Fruit fly (Drosophila melanogaster): ENCODE measurements around the gene CG5880.

The CG5880 gene

DNA sequence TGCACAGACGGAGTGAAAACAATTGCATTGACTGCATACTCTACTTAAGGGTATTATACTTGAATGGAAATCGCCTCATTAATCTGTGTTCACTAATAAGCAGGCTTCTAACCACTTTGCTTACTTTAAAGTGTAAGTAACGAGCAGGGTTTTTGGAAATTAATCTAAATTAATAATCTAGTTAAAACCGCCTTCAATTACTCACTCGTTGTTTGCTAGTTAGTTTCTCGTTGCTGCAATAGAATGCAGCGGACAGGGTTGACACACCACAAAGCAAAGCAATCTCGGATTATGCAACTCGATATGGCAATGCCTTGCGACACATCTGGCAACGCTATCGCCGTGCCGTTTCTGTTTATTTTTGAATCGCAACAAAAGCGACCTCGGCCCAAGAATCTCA, 23.4 kb downstream of the CG5880 start (continued):
- TF ChIP-seq Dref (GFP tag; IDR thresholded peaks at IDR 0.05) (no peak), CG7271 (tag; optimal IDR thresholded peaks at IDR 0.05) (no peak), slou (GFP tag; optimal IDR thresholded peaks at IDR 0.05) (no peak), CG10959 (GFP tag; IDR thresholded peaks at IDR 0.05) (no peak), gfzf (GFP tag; optimal IDR thresholded peaks at IDR 0.05) (no peak), CG3847 (GFP tag; IDR thresholded peaks at IDR 0.05) (0 out of 2 replicates have a peak, but pooled peaks have one; percentile 5), wor (GFP tag; IDR thresholded peaks at IDR 0.05) (no peak), schlank (tag; optimal IDR thresholded peaks at IDR 0.05) (no peak), CG6791 (GFP tag; IDR thresholded peaks at IDR 0.05; ENCODE audit: partially characterized antibody) (peak; percentile 38; the same call in 1 of the 3 replicates), Ssrp (tag; optimal IDR thresholded peaks at IDR 0.05) (peak; percentile 15), dysf (GFP tag; IDR thresholded peaks at IDR 0.05) (no peak), CG3281 (GFP tag; optimal IDR thresholded peaks at IDR 0.05) (no peak), grau (tag; optimal IDR thresholded peaks at IDR 0.05) (no peak), Neu2 (GFP tag; optimal IDR thresholded peaks at IDR 0.05; ENCODE audit: borderline replicate concordance) (no peak), CG12104 (GFP tag; optimal IDR thresholded peaks at IDR 0.05) (no peak), mld (GFP tag; IDR thresholded peaks at IDR 0.05; ENCODE audit: partially characterized antibody) (no peak), CG1603 (tag; optimal IDR thresholded peaks at IDR 0.05) (peak; percentile 31), cwo (GFP tag; optimal IDR thresholded peaks at IDR 0.05) (no peak), CG8944 (GFP tag; optimal IDR thresholded peaks at IDR 0.05) (no peak), fd96Cb (tag; optimal IDR thresholded peaks at IDR 0.05) (peak; percentile 12), ftz-f1 (GFP tag; optimal IDR thresholded peaks at IDR 0.05) (no peak), Antp (GFP tag; optimal IDR thresholded peaks at IDR 0.05) (no peak), B-H1 (GFP tag; IDR thresholded peaks at IDR 0.05) (no peak), corto (GFP tag; optimal IDR thresholded peaks at IDR 0.05) (no peak), CG11504 (tag; optimal IDR thresholded peaks at IDR 0.05) (peak; percentile 21), vvl (GFP tag; IDR thresholded peaks at IDR 0.05) (no peak), CG3065 (GFP tag; optimal IDR thresholded peaks at IDR 0.05) (no peak)

DNA sequence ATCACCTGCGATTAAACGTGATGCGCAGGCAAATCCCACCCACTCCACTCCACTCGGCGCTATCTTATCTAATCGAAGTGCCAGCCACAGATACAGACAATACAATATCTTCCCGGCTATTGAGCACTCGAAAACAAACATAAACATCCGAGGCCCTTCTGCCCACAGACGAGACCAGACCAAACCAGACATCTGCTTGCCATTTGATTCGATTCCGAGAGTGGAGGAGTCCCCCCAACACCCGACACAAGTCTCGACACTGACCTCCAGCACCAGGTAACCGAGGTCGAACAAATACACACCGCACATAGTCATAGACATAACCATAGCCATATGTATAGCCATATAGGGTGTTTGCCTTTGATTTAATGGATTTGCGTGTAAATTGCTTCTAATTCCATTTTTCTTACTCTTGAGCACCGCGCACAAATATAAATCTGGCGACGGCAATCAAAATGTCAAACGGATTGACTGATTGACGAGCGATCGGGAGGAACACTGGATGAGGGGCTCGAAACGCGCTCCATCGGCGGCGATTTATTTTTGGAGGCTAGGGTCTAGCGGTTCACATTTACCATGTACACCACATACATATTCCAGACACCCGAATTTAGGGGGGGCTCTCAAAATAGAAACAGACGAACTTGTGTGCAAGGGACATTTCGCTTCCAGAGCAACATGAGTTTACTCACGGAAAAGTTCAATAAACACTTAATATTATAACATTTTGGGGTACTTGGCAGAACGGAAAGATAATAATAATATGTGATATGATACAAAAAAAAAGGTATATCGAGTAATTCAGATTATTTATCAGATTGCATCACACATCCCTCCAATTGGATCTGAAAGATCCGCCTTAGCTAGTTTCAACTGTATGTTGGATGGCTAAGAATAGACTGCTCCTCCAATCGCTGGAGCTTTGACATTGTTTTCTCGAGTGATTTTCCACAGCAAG, 32.5 kb downstream of the CG5880 start:
- TF ChIP-seq pan (optimal IDR thresholded peaks at IDR 0.05) (no peak), pan (GFP tag; optimal IDR thresholded peaks at IDR 0.05 in 1 of 2, IDR thresholded peaks at IDR 0.05 in 1 of 2) (no peak), CTCF (GFP tag; optimal IDR thresholded peaks at IDR 0.05) (no peak), bab2 (GFP tag; optimal IDR thresholded peaks at IDR 0.05) (no peak), CG18764 (GFP tag; optimal IDR thresholded peaks at IDR 0.05) (no peak), kni (GFP tag; optimal IDR thresholded peaks at IDR 0.05) (peak; percentile 8), CG16779 (GFP tag; IDR thresholded peaks at IDR 0.05) (no peak), CG11504 (tag; optimal IDR thresholded peaks at IDR 0.05) (peak; percentile 10), gce (GFP tag; IDR thresholded peaks at IDR 0.05) (no peak), CG18619 (GFP tag; optimal IDR thresholded peaks at IDR 0.05) (no peak), CoRest (tag; optimal IDR thresholded peaks at IDR 0.05) (peak; percentile 28), ato (GFP tag; IDR thresholded peaks at IDR 0.05; ENCODE audit: partially characterized antibody) (no peak), hth (optimal IDR thresholded peaks at IDR 0.05) (peak; percentile 59), Scr (GFP tag; IDR thresholded peaks at IDR 0.05; ENCODE audit: partially characterized antibody) (no peak), CG8478 (optimal IDR thresholded peaks at IDR 0.05) (no peak), CG16863 (GFP tag; optimal IDR thresholded peaks at IDR 0.05) (no peak), insv (GFP tag; optimal IDR thresholded peaks at IDR 0.05) (no peak), CG33557 (GFP tag; optimal IDR thresholded peaks at IDR 0.05) (no peak), CG2678 (tag; optimal IDR thresholded peaks at IDR 0.05) (peak; percentile 47), CG12744 (GFP tag; optimal IDR thresholded peaks at IDR 0.05) (no peak), CG11085 (GFP tag; IDR thresholded peaks at IDR 0.05) (no peak), toy (GFP tag; IDR thresholded peaks at IDR 0.05) (no peak), CG2199 (GFP tag; IDR thresholded peaks at IDR 0.05) (no peak), CG31441 (GFP tag; IDR thresholded peaks at IDR 0.05) (no peak), B-H1 (GFP tag; IDR thresholded peaks at IDR 0.05) (no peak), CG5245 (GFP tag; optimal IDR thresholded peaks at IDR 0.05) (no peak)

All from whole organism, embryonic.